Worm (Caenorhabditis elegans): ENCODE data around the gene C06A6.4.

Gene C06A6.4

ce11 chrIV:7829275-7829938 lies at the start of gene C06A6.4:
Gene C06A6.4, minus strand, starts transcription at chrIV:7829298.
- TF ChIP-seq klf-2 (GFP tag; conservative IDR thresholded peaks at IDR 0.05) (no peak), ztf-29 (GFP tag; IDR thresholded peaks at IDR 0.05) (no peak), T22C8.4 (GFP tag; IDR thresholded peaks at IDR 0.05) (no peak), med-1 (GFP tag; optimal IDR thresholded peaks at IDR 0.05; ENCODE audit: insufficient read depth) (no peak), tab-1 (GFP tag; IDR thresholded peaks at IDR 0.05) (no peak), flt-1 (GFP tag; IDR thresholded peaks at IDR 0.05) (no peak), cog-1 (tag; optimal IDR thresholded peaks at IDR 0.05) (no peak), ztf-23 (GFP tag; IDR thresholded peaks at IDR 0.05) (no peak), ref-1 (GFP tag; conservative IDR thresholded peaks at IDR 0.05) (no peak)

ce11 chrIV:7877781-7878180 lies 48.7 kb upstream of the C06A6.4 start, which contains the start of gene kin-26:
Gene kin-26, minus strand, starts transcription at chrIV:7877881.
- TF ChIP-seq ztf-23 (GFP tag; IDR thresholded peaks at IDR 0.05), result no peak
- TF ChIP-seq flt-1 (GFP tag; IDR thresholded peaks at IDR 0.05), result no peak
- no peak for TF ChIP-seq med-1 (GFP tag; optimal IDR thresholded peaks at IDR 0.05; ENCODE audit: insufficient read depth)
- TF ChIP-seq ref-1 (GFP tag; conservative IDR thresholded peaks at IDR 0.05), result no peak
- no peak for TF ChIP-seq cog-1 (tag; optimal IDR thresholded peaks at IDR 0.05)
- no peak for TF ChIP-seq tab-1 (GFP tag; IDR thresholded peaks at IDR 0.05)
- TF ChIP-seq klf-2 (GFP tag; conservative IDR thresholded peaks at IDR 0.05), result no peak
- no peak for TF ChIP-seq T22C8.4 (GFP tag; IDR thresholded peaks at IDR 0.05)
- no peak for TF ChIP-seq ztf-29 (GFP tag; IDR thresholded peaks at IDR 0.05)

ce11 chrIV:7877255-7877654 lies 48.2 kb upstream of the C06A6.4 start:
- TF ChIP-seq med-1 (GFP tag; optimal IDR thresholded peaks at IDR 0.05; ENCODE audit: insufficient read depth) (no peak), ztf-29 (GFP tag; IDR thresholded peaks at IDR 0.05) (no peak), flt-1 (GFP tag; IDR thresholded peaks at IDR 0.05) (no peak), klf-2 (GFP tag; conservative IDR thresholded peaks at IDR 0.05) (no peak), ref-1 (GFP tag; conservative IDR thresholded peaks at IDR 0.05) (no peak), T22C8.4 (GFP tag; IDR thresholded peaks at IDR 0.05) (no peak), ztf-23 (GFP tag; IDR thresholded peaks at IDR 0.05) (no peak), tab-1 (GFP tag; IDR thresholded peaks at IDR 0.05) (no peak), cog-1 (tag; optimal IDR thresholded peaks at IDR 0.05) (no peak)

ce11 chrIV:7870451-7870850 lies 41.4 kb upstream of the C06A6.4 start, which contains the start of gene T06C10.3:
Gene T06C10.3, plus strand, starts transcription at chrIV:7870751.
- TF ChIP-seq ztf-23 (GFP tag; IDR thresholded peaks at IDR 0.05) (no peak), klf-2 (GFP tag; conservative IDR thresholded peaks at IDR 0.05) (no peak), flt-1 (GFP tag; IDR thresholded peaks at IDR 0.05) (no peak), cog-1 (tag; optimal IDR thresholded peaks at IDR 0.05) (no peak), ref-1 (GFP tag; conservative IDR thresholded peaks at IDR 0.05) (no peak), ztf-29 (GFP tag; IDR thresholded peaks at IDR 0.05) (no peak), tab-1 (GFP tag; IDR thresholded peaks at IDR 0.05) (no peak)

- TF ChIP-seq tab-1 (GFP tag; IDR thresholded peaks at IDR 0.05), result no peak
- TF ChIP-seq T22C8.4 (GFP tag; IDR thresholded peaks at IDR 0.05), result no peak
- no peak for TF ChIP-seq ztf-23 (GFP tag; IDR thresholded peaks at IDR 0.05)
Measured at ce11 chrIV:7868607-7869006, 39.5 kb upstream of the C06A6.4 start, which contains the start of gene flp-10. Gene flp-10, plus strand, starts transcription at chrIV:7868907.

- TF ChIP-seq klf-2 (GFP tag; conservative IDR thresholded peaks at IDR 0.05) (no peak), ref-1 (GFP tag; conservative IDR thresholded peaks at IDR 0.05) (no peak), tab-1 (GFP tag; IDR thresholded peaks at IDR 0.05) (no peak), flt-1 (GFP tag; IDR thresholded peaks at IDR 0.05) (no peak), cog-1 (tag; optimal IDR thresholded peaks at IDR 0.05) (no peak), ztf-23 (GFP tag; IDR thresholded peaks at IDR 0.05) (no peak), med-1 (GFP tag; optimal IDR thresholded peaks at IDR 0.05; ENCODE audit: insufficient read depth) (no peak), ztf-29 (GFP tag; IDR thresholded peaks at IDR 0.05) (no peak), T22C8.4 (GFP tag; IDR thresholded peaks at IDR 0.05) (no peak)
Measured at ce11 chrIV:7851291-7851690, 22.2 kb upstream of the C06A6.4 start.

- TF ChIP-seq klf-2 (GFP tag; conservative IDR thresholded peaks at IDR 0.05), result no peak
- no peak for TF ChIP-seq cog-1 (tag; optimal IDR thresholded peaks at IDR 0.05)
- TF ChIP-seq ztf-23 (GFP tag; IDR thresholded peaks at IDR 0.05), result no peak
- no peak for TF ChIP-seq flt-1 (GFP tag; IDR thresholded peaks at IDR 0.05)
- TF ChIP-seq ztf-29 (GFP tag; IDR thresholded peaks at IDR 0.05), result no peak
- no peak for TF ChIP-seq T22C8.4 (GFP tag; IDR thresholded peaks at IDR 0.05)
- no peak for TF ChIP-seq tab-1 (GFP tag; IDR thresholded peaks at IDR 0.05)
- TF ChIP-seq ref-1 (GFP tag; conservative IDR thresholded peaks at IDR 0.05), result no peak
- no peak for TF ChIP-seq med-1 (GFP tag; optimal IDR thresholded peaks at IDR 0.05; ENCODE audit: insufficient read depth)
Measured at ce11 chrIV:7850329-7850728, 21.2 kb upstream of the C06A6.4 start.

ce11 chrIV:7849235-7849634 lies 20.1 kb upstream of the C06A6.4 start:
- TF ChIP-seq cog-1 (tag; optimal IDR thresholded peaks at IDR 0.05) (no peak), ztf-23 (GFP tag; IDR thresholded peaks at IDR 0.05) (no peak), ref-1 (GFP tag; conservative IDR thresholded peaks at IDR 0.05) (no peak), flt-1 (GFP tag; IDR thresholded peaks at IDR 0.05) (no peak), med-1 (GFP tag; optimal IDR thresholded peaks at IDR 0.05; ENCODE audit: insufficient read depth) (no peak), tab-1 (GFP tag; IDR thresholded peaks at IDR 0.05) (no peak), ztf-29 (GFP tag; IDR thresholded peaks at IDR 0.05) (no peak), klf-2 (GFP tag; conservative IDR thresholded peaks at IDR 0.05) (no peak), T22C8.4 (GFP tag; IDR thresholded peaks at IDR 0.05) (no peak)

ce11 chrIV:7846386-7846785 lies 17.3 kb upstream of the C06A6.4 start, which contains the start of gene C06A6.2:
Gene C06A6.2, plus strand, starts transcription at chrIV:7846622.
- TF ChIP-seq klf-2 (GFP tag; conservative IDR thresholded peaks at IDR 0.05) (no peak), ztf-23 (GFP tag; IDR thresholded peaks at IDR 0.05) (no peak), T22C8.4 (GFP tag; IDR thresholded peaks at IDR 0.05) (no peak), ref-1 (GFP tag; conservative IDR thresholded peaks at IDR 0.05) (no peak), med-1 (GFP tag; optimal IDR thresholded peaks at IDR 0.05; ENCODE audit: insufficient read depth) (no peak), cog-1 (tag; optimal IDR thresholded peaks at IDR 0.05) (no peak), ztf-29 (GFP tag; IDR thresholded peaks at IDR 0.05) (no peak), flt-1 (GFP tag; IDR thresholded peaks at IDR 0.05) (no peak), tab-1 (GFP tag; IDR thresholded peaks at IDR 0.05) (no peak)

Measured in whole organism, midembryonic.